Worm (Caenorhabditis elegans): ENCODE measurements around the gene cyc-2.1.

DNA sequence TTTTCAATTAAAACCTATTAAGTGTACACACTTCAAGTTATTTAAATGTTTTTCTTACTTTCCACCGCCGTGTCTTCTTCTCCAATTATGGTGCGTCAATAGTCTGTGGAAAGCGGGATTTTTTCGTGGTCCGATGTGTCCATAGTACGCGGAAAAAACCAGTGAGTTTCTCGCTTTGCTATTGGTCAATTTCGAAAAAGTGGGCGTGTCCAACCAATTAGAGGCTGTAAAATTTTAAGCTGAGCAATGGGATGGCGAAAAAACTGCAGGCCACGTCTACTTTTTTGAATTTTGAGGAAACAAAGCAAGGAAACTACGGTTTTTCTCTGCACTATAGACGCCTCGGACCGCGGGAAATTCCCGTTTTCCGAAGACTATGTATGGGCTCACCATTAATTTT, 25.1 kb downstream of the cyc-2.1 start:
- no peak for TF ChIP-seq ztf-29 (GFP tag; IDR thresholded peaks at IDR 0.05)
- TF ChIP-seq cog-1 (tag; optimal IDR thresholded peaks at IDR 0.05) = no peak
- TF ChIP-seq ref-1 (GFP tag; conservative IDR thresholded peaks at IDR 0.05) = no peak
- TF ChIP-seq ztf-23 (GFP tag; IDR thresholded peaks at IDR 0.05) = no peak

All from whole organism, midembryonic.